Worm (Caenorhabditis elegans) whole organism, L3 larva: ENCODE measurements around the gene ser-4.

ENCODE experiments used
- R02D3.7 ChIP-seq: fragments of 150-350 bp; optimal IDR thresholded peaks from 2 replicates; lab custom pipeline; 2014; ENCODE audit warnings: missing biosample characterization, missing genetic modification characterization
- ZK546.5 ChIP-seq: sonication (generic microtip); optimal IDR thresholded peaks from 2 replicates; lab custom pipeline; 2017; ENCODE audit warnings: missing biosample characterization, missing genetic modification characterization
- aly-2 ChIP-seq: fragments of 150-350 bp; optimal IDR thresholded peaks from 2 replicates; lab custom pipeline; 2014; ENCODE audit warnings: missing biosample characterization, missing genetic modification characterization
- ama-1 ChIP-seq: fragments of 150-350 bp; optimal IDR thresholded peaks from 2 replicates; lab custom pipeline; 2018
- ceh-16 ChIP-seq: sonication (generic microtip); optimal IDR thresholded peaks from 2 replicates; lab custom pipeline; 2017; ENCODE audit warnings: missing biosample characterization, missing genetic modification characterization
- ceh-28 ChIP-seq: fragments of 150-350 bp; optimal IDR thresholded peaks from 2 replicates; lab custom pipeline; 2014; ENCODE audit warnings: missing biosample characterization, missing genetic modification reagents, missing genetic modification characterization
- ceh-9 ChIP-seq: sonication (generic microtip); optimal IDR thresholded peaks from 2 replicates; lab custom pipeline; 2018; ENCODE audit warnings: missing biosample characterization, missing genetic modification characterization
- daf-12 ChIP-seq: fragments of 150-350 bp; optimal IDR thresholded peaks from 2 replicates; lab custom pipeline; 2014; ENCODE audit warnings: missing biosample characterization, missing genetic modification reagents, missing genetic modification characterization
- egl-27 ChIP-seq: sonication (generic microtip); optimal IDR thresholded peaks from 4 replicates; lab custom pipeline; 2017; ENCODE audit warnings: missing biosample characterization, missing genetic modification reagents, missing genetic modification characterization
- egl-5 ChIP-seq: fragments of 150-350 bp; optimal IDR thresholded peaks from 2 replicates; lab custom pipeline; 2017; ENCODE audit warnings: missing biosample characterization, missing genetic modification reagents, missing genetic modification characterization, inconsistent platforms
- elt-1 ChIP-seq: fragments of 150-350 bp; optimal IDR thresholded peaks from 2 replicates; lab custom pipeline; 2014; ENCODE audit warnings: missing biosample characterization, missing genetic modification characterization
- elt-2 ChIP-seq: sonication (generic microtip); optimal IDR thresholded peaks from 2 replicates; lab custom pipeline; 2016; ENCODE audit warnings: missing genetic modification reagents, mild to moderate bottlenecking, missing genetic modification characterization, missing compliant biosample characterization
- elt-3 ChIP-seq, 3 experiments: fragments of 150-350 bp in 1 of 3; sonication (generic microtip) in 2 of 3; optimal IDR thresholded peaks; 2 replicates in 2 of 3; 4 replicates in 1 of 3; lab custom pipeline; 2014 to 2017; ENCODE audit warnings: missing biosample characterization in 3 of 3, missing genetic modification characterization in 3 of 3
- eor-1 ChIP-seq, 2 experiments: fragments of 150-350 bp; optimal IDR thresholded peaks; 2 replicates each; lab custom pipeline; 2014 to 2018; ENCODE audit warnings: missing biosample characterization in 2 of 2, missing genetic modification characterization in 2 of 2
- fkh-10 ChIP-seq: sonication (generic microtip); optimal IDR thresholded peaks from 2 replicates; lab custom pipeline; 2017; ENCODE audit warnings: missing biosample characterization, missing genetic modification reagents, missing genetic modification characterization
- fkh-2 ChIP-seq: fragments of 150-350 bp; optimal IDR thresholded peaks from 2 replicates; lab custom pipeline; 2014; ENCODE audit warnings: missing biosample characterization, missing genetic modification reagents, missing genetic modification characterization
- fos-1 ChIP-seq: fragments of 150-350 bp; optimal IDR thresholded peaks from 2 replicates; lab custom pipeline; 2014; ENCODE audit warnings: missing biosample characterization, missing genetic modification characterization
- hmg-11 ChIP-seq: sonication (generic microtip); optimal IDR thresholded peaks from 2 replicates; lab custom pipeline; 2016; ENCODE audit warnings: missing genetic modification characterization, missing compliant biosample characterization
- jun-1 ChIP-seq: fragments of 150-350 bp; optimal IDR thresholded peaks from 2 replicates; lab custom pipeline; 2014; ENCODE audit warnings: missing biosample characterization, missing genetic modification reagents, missing genetic modification characterization
- lin-15B ChIP-seq: fragments of 150-350 bp; optimal IDR thresholded peaks from 2 replicates; lab custom pipeline; 2014; ENCODE audit warnings: missing biosample characterization, missing genetic modification characterization
- lin-39 ChIP-seq: fragments of 150-350 bp; optimal IDR thresholded peaks from 2 replicates; lab custom pipeline; 2018; ENCODE audit warnings: missing biosample characterization, missing genetic modification reagents, missing genetic modification characterization
- lsy-12 ChIP-seq: sonication (generic microtip); optimal IDR thresholded peaks from 2 replicates; lab custom pipeline; 2016; ENCODE audit warnings: mild to moderate bottlenecking, missing genetic modification characterization, missing compliant biosample characterization
- mdl-1 ChIP-seq: fragments of 150-350 bp; optimal IDR thresholded peaks from 2 replicates; lab custom pipeline; 2014; ENCODE audit warnings: missing biosample characterization, missing genetic modification characterization
- mml-1 ChIP-seq: fragments of 150-350 bp; sonication (generic microtip); optimal IDR thresholded peaks from 3 replicates; lab custom pipeline; 2014; ENCODE audit warnings: missing biosample characterization, missing genetic modification characterization
- nfya-1 ChIP-seq: sonication (generic microtip); optimal IDR thresholded peaks from 2 replicates; lab custom pipeline; 2017; ENCODE audit warnings: missing genetic modification characterization, mild to moderate bottlenecking, missing compliant biosample characterization, antibody characterized with exemption, moderate library complexity; ENCODE audit not compliant: insufficient read depth
- nhr-11 ChIP-seq: fragments of 150-350 bp; optimal IDR thresholded peaks from 2 replicates; lab custom pipeline; 2014; ENCODE audit warnings: missing biosample characterization, missing genetic modification characterization
- nhr-12 ChIP-seq: fragments of 150-350 bp; optimal IDR thresholded peaks from 2 replicates; lab custom pipeline; 2014; ENCODE audit warnings: missing biosample characterization, missing genetic modification characterization
- nhr-23 ChIP-seq: fragments of 150-350 bp; optimal IDR thresholded peaks from 2 replicates; lab custom pipeline; 2014; ENCODE audit warnings: missing biosample characterization, missing genetic modification reagents, missing genetic modification characterization
- nhr-237 ChIP-seq: fragments of 150-350 bp; optimal IDR thresholded peaks from 2 replicates; lab custom pipeline; 2014; ENCODE audit warnings: missing biosample characterization, missing genetic modification characterization
- nhr-25 ChIP-seq: sonication (generic microtip); optimal IDR thresholded peaks from 2 replicates; lab custom pipeline; 2017; ENCODE audit warnings: missing biosample characterization, missing genetic modification characterization
- nhr-28 ChIP-seq: fragments of 150-350 bp; optimal IDR thresholded peaks from 2 replicates; lab custom pipeline; 2014; ENCODE audit warnings: missing biosample characterization, missing genetic modification characterization
- nhr-43 ChIP-seq: sonication (generic microtip); optimal IDR thresholded peaks from 2 replicates; lab custom pipeline; 2016; ENCODE audit warnings: mild to moderate bottlenecking, missing genetic modification characterization, missing compliant biosample characterization; ENCODE audit not compliant: poor library complexity, severe bottlenecking
- nhr-67 ChIP-seq: fragments of 150-350 bp; optimal IDR thresholded peaks from 2 replicates; lab custom pipeline; 2014; ENCODE audit warnings: missing biosample characterization, missing genetic modification characterization
- nhr-76 ChIP-seq: fragments of 150-350 bp; sonication (generic microtip); optimal IDR thresholded peaks from 5 replicates; lab custom pipeline; 2014; ENCODE audit warnings: missing biosample characterization, missing genetic modification characterization
- nhr-77 ChIP-seq: fragments of 150-350 bp; optimal IDR thresholded peaks from 2 replicates; lab custom pipeline; 2014; ENCODE audit warnings: missing biosample characterization, missing genetic modification characterization
- pha-4 ChIP-seq: fragments of 150-350 bp; optimal IDR thresholded peaks from 2 replicates; lab custom pipeline; 2014; ENCODE audit warnings: missing biosample characterization, missing genetic modification reagents, missing genetic modification characterization
- pqm-1 ChIP-seq: fragments of 150-350 bp; optimal IDR thresholded peaks from 2 replicates; lab custom pipeline; 2017; ENCODE audit warnings: missing biosample characterization, missing genetic modification characterization, inconsistent platforms
- sea-2 ChIP-seq: fragments of 150-350 bp; sonication (generic microtip); optimal IDR thresholded peaks from 4 replicates; lab custom pipeline; 2014; ENCODE audit warnings: missing biosample characterization, missing genetic modification reagents, missing genetic modification characterization
- snpc-4 ChIP-seq: fragments of 150-350 bp; optimal IDR thresholded peaks from 2 replicates; lab custom pipeline; 2014; ENCODE audit warnings: missing biosample characterization, missing genetic modification characterization
- tbx-2 ChIP-seq: sonication (generic microtip); optimal IDR thresholded peaks from 2 replicates; lab custom pipeline; 2016; ENCODE audit warnings: mild to moderate bottlenecking, missing genetic modification characterization, missing compliant biosample characterization
- unc-39 ChIP-seq: sonication (generic microtip); optimal IDR thresholded peaks from 4 replicates; lab custom pipeline; 2017; ENCODE audit warnings: missing biosample characterization, missing genetic modification characterization
- unc-62 ChIP-seq: fragments of 150-350 bp; sonication (generic microtip); optimal IDR thresholded peaks from 4 replicates; lab custom pipeline; 2014; ENCODE audit warnings: missing biosample characterization, missing genetic modification reagents, missing genetic modification characterization
- zag-1 ChIP-seq: fragments of 150-350 bp; optimal IDR thresholded peaks from 2 replicates; lab custom pipeline; 2014; ENCODE audit warnings: missing biosample characterization, missing genetic modification characterization
- ztf-11 ChIP-seq: fragments of 150-350 bp; optimal IDR thresholded peaks from 2 replicates; lab custom pipeline; 2014; ENCODE audit warnings: missing biosample characterization, missing genetic modification characterization
- ztf-4 ChIP-seq: fragments of 150-350 bp; optimal IDR thresholded peaks from 2 replicates; lab custom pipeline; 2014; ENCODE audit warnings: missing biosample characterization, missing genetic modification characterization

Gene ser-4

ce11 chrIII:1687999-1688398 lies 44.9 kb downstream of the ser-4 start, which contains the start of gene Y22D7AR.7:
Y22D7AR.7 (minus strand) TSS chrIII:1688099.
- TF ChIP-seq zag-1 (tag; lab: Kevin White, UChicago), result no peak
- TF ChIP-seq nfya-1 (tag; lab: Kevin White, UChicago), result no peak
- TF ChIP-seq nhr-237, result no peak
- no peak for TF ChIP-seq nhr-67 (tag; lab: Kevin White, UChicago)
- no peak for TF ChIP-seq ceh-9 (tag; lab: Kevin White, UChicago)
- no peak for TF ChIP-seq ama-1 (lab: Kevin White, UChicago)
- TF ChIP-seq, all 47 proteins: peak for 0

- TF ChIP-seq egl-5 (tag; lab: Kevin White, UChicago), result no peak
- TF ChIP-seq lsy-12 (tag; lab: Kevin White, UChicago), result no peak
- no peak for TF ChIP-seq unc-62
- no peak for TF ChIP-seq elt-3 (tag; optimal IDR thresholded peaks at IDR 0.05; lab: Kevin White, UChicago)
- TF ChIP-seq fos-1 (tag; lab: Kevin White, UChicago), result no peak
- TF ChIP-seq mdl-1 (tag; lab: Kevin White, UChicago), result peak; percentile 14
- TF ChIP-seq pqm-1, result no peak
- no peak for TF ChIP-seq ZK546.5
- TF ChIP-seq fkh-2 (tag; lab: Kevin White, UChicago), result no peak
- no peak for TF ChIP-seq nhr-11 (tag; lab: Kevin White, UChicago)
- TF ChIP-seq fkh-10 (GFP tag; lab: Kevin White, UChicago), result no peak
- no peak for TF ChIP-seq elt-1 (tag; lab: Kevin White, UChicago)
- TF ChIP-seq nhr-43 (tag; lab: Kevin White, UChicago), result peak; percentile 31
- no peak for TF ChIP-seq nhr-23 (tag; lab: Kevin White, UChicago)
- no peak for TF ChIP-seq ama-1 (lab: Kevin White, UChicago)
- TF ChIP-seq ztf-11 (tag; lab: Kevin White, UChicago), result no peak
- peak; percentile 6 for TF ChIP-seq lin-39 (tag; lab: Kevin White, UChicago)
- peak; percentile 52 for TF ChIP-seq elt-2 (tag; lab: Kevin White, UChicago)
- no peak for TF ChIP-seq ceh-16
- no peak for TF ChIP-seq egl-27 (tag; lab: Kevin White, UChicago)
- TF ChIP-seq sea-2 (GFP tag; lab: Kevin White, UChicago), result no peak
- no peak for TF ChIP-seq R02D3.7 (tag; lab: Kevin White, UChicago)
These were observed 50.6 kb downstream of the ser-4 start for ce11 chrIII:1682262-1682661.

- TF ChIP-seq ztf-11 (tag; lab: Kevin White, UChicago) (no peak), mml-1 (no peak), nhr-28 (tag; lab: Kevin White, UChicago) (no peak), elt-1 (tag; lab: Kevin White, UChicago) (no peak), fkh-10 (GFP tag; lab: Kevin White, UChicago) (no peak), lsy-12 (tag; lab: Kevin White, UChicago) (peak; percentile 9), pha-4 (tag; lab: Kevin White, UChicago) (peak; percentile 76), nhr-67 (tag; lab: Kevin White, UChicago) (no peak), ztf-4 (no peak), aly-2 (no peak), ZK546.5 (no peak), ceh-9 (tag; lab: Kevin White, UChicago) (no peak), lin-15B (tag; lab: Kevin White, UChicago) (peak; percentile 41), nhr-25 (tag; lab: Kevin White, UChicago) (peak; percentile 82), fos-1 (tag; lab: Kevin White, UChicago) (no peak), sea-2 (GFP tag; lab: Kevin White, UChicago) (no peak), fkh-2 (tag; lab: Kevin White, UChicago) (no peak), ceh-28 (peak; percentile 80), hmg-11 (tag; lab: Kevin White, UChicago) (peak; percentile 24), nhr-43 (tag; lab: Kevin White, UChicago) (peak; percentile 74), nhr-77 (tag; lab: Kevin White, UChicago) (no peak), nfya-1 (tag; lab: Kevin White, UChicago) (peak; percentile 73), nhr-11 (tag; lab: Kevin White, UChicago) (no peak), nhr-237 (no peak), eor-1 (tag; optimal IDR thresholded peaks at IDR 0.05; lab: Kevin White, UChicago) (no peak), unc-62 (no peak), nhr-12 (tag; lab: Kevin White, UChicago) (no peak), jun-1 (peak; percentile 84), egl-27 (tag; lab: Kevin White, UChicago) (no peak), nhr-76 (tag; lab: Kevin White, UChicago) (no peak), ama-1 (lab: Kevin White, UChicago) (no peak), elt-3 (tag; optimal IDR thresholded peaks at IDR 0.05; lab: Kevin White, UChicago) (peak in 1 of 3 experiments; percentile 51), nhr-23 (tag; lab: Kevin White, UChicago) (peak; percentile 89), elt-2 (tag; lab: Kevin White, UChicago) (peak; percentile 93), unc-39 (tag; lab: Kevin White, UChicago) (no peak), tbx-2 (tag; lab: Kevin White, UChicago) (no peak), daf-12 (tag; lab: Kevin White, UChicago) (no peak), ceh-16 (no peak), lin-39 (tag; lab: Kevin White, UChicago) (peak; percentile 45), snpc-4 (tag; lab: Kevin White, UChicago) (no peak), pqm-1 (peak; percentile 93), egl-5 (tag; lab: Kevin White, UChicago) (peak; percentile 96), zag-1 (tag; lab: Kevin White, UChicago) (no peak), R02D3.7 (tag; lab: Kevin White, UChicago) (peak; percentile 51), mdl-1 (tag; lab: Kevin White, UChicago) (no peak)
These were observed 51.9 kb downstream of the ser-4 start for ce11 chrIII:1680996-1681395.
